Fruit fly (Drosophila melanogaster): ENCODE results near the gene CG15172.

CG15172 gene

dm6 chr2L:19069548-19070145 is 47.4 kb downstream of the CG15172 start, which contains the start of gene CG10702:
TSS of gene CG10702 (minus strand) at chr2L:19069851.
- TF ChIP-seq Hr39 (GFP tag; optimal IDR thresholded peaks at IDR 0.05) (peak; percentile 1), Eip78C (GFP tag) (peak; percentile 74), eg (GFP tag; IDR thresholded peaks at IDR 0.05) (peak; percentile 55; the same call in 2 of the 3 replicates), CG32006 (GFP tag; optimal IDR thresholded peaks at IDR 0.05) (peak; percentile 47), CG15336 (GFP tag; IDR thresholded peaks at IDR 0.05) (no peak)

- TF ChIP-seq lz (GFP tag; optimal IDR thresholded peaks at IDR 0.05) (peak; percentile 5), Smox (GFP tag; optimal IDR thresholded peaks at IDR 0.05) (peak; percentile 21), topi (GFP tag; optimal IDR thresholded peaks at IDR 0.05) (peak; percentile 20), CG6808 (GFP tag; optimal IDR thresholded peaks at IDR 0.05) (no peak), salr (GFP tag; optimal IDR thresholded peaks at IDR 0.05) (no peak), esn (GFP tag; optimal IDR thresholded peaks at IDR 0.05) (peak; percentile 15), CG6163 (GFP tag; IDR thresholded peaks at IDR 0.05) (no peak), CG9139 (GFP tag; optimal IDR thresholded peaks at IDR 0.05) (no peak), Sox14 (GFP tag; optimal IDR thresholded peaks at IDR 0.05) (no peak), dsx (GFP tag; optimal IDR thresholded peaks at IDR 0.05; ENCODE audit: poor library complexity, severe bottlenecking) (peak; percentile 82), svp (GFP tag) (peak; percentile 62), Eip78C (GFP tag) (peak; percentile 56), spab (GFP tag; optimal IDR thresholded peaks at IDR 0.05) (no peak), Met (GFP tag; optimal IDR thresholded peaks at IDR 0.05) (peak; percentile 25), Hr39 (GFP tag; optimal IDR thresholded peaks at IDR 0.05) (peak; percentile 9), pdm3 (GFP tag; optimal IDR thresholded peaks at IDR 0.05) (no peak), CG34406 (GFP tag; optimal IDR thresholded peaks at IDR 0.05) (no peak)
These were observed 49.5 kb downstream of the CG15172 start for dm6 chr2L:19071713-19072112.

Data from whole organism, prepupa.